Comparison of ENCODE assay signal across 1 fruit fly cellular context in genomic region chrX:7319053-7319702, dm6.
TF ChIP-seq lines count a peak whose summit lies in the region.

No protein-coding gene starts in this region.

TF ChIP-seq in whole organism, embryonic, 481 proteins besides CTCF, POLR2A, EP300 and RAD21 (continued from another document):
- TF ChIP-seq CkIIα-i1 (GFP tag; IDR thresholded peaks at IDR 0.05; lab: Robert Waterston, UW) (no peak), crol (GFP tag; IDR thresholded peaks at IDR 0.05; lab: Robert Waterston, UW) (no peak), CG9876 (GFP tag; optimal IDR thresholded peaks at IDR 0.05; lab: Kevin White, UChicago) (no peak), bsh (GFP tag; optimal IDR thresholded peaks at IDR 0.05; lab: Kevin White, UChicago) (peak; percentile 32 to 94), CG1647 (GFP tag; optimal IDR thresholded peaks at IDR 0.05; lab: Kevin White, UChicago) (no peak), Taf1 (GFP tag; IDR thresholded peaks at IDR 0.05; lab: Robert Waterston, UW) (no peak), lola (GFP tag; optimal IDR thresholded peaks at IDR 0.05; lab: Kevin White, UChicago) (peak in 1 of 3 experiments; percentile 96), chinmo (GFP tag; IDR thresholded peaks at IDR 0.05; lab: Robert Waterston, UW; ENCODE audit: partially characterized antibody) (no peak), Pdp1 (GFP tag; optimal IDR thresholded peaks at IDR 0.05; lab: Kevin White, UChicago) (peak; percentile 71 to 81), lilli (GFP tag; optimal IDR thresholded peaks at IDR 0.05; lab: Kevin White, UChicago) (peak; percentile 62), Hsf (GFP tag; optimal IDR thresholded peaks at IDR 0.05; lab: Kevin White, UChicago) (peak; percentile 77), Atf-2 (GFP tag; optimal IDR thresholded peaks at IDR 0.05; lab: Kevin White, UChicago) (peak; percentile 72), CG7271 (tag; optimal IDR thresholded peaks at IDR 0.05; lab: Kevin White, UChicago) (peak; percentile 52), ssp (GFP tag; IDR thresholded peaks at IDR 0.05; lab: Robert Waterston, UW) (peak; percentile 61), CG4328 (GFP tag; optimal IDR thresholded peaks at IDR 0.05; lab: Kevin White, UChicago) (no peak), CG9932 (GFP tag; IDR thresholded peaks at IDR 0.05; lab: Robert Waterston, UW) (no peak), btn (GFP tag; optimal IDR thresholded peaks at IDR 0.05; lab: Kevin White, UChicago) (peak; percentile 33), NfI (GFP tag; optimal IDR thresholded peaks at IDR 0.05; lab: Kevin White, UChicago) (peak; percentile 59), Ets97D (GFP tag; optimal IDR thresholded peaks at IDR 0.05; lab: Kevin White, UChicago) (no peak), Stat92E (GFP tag; optimal IDR thresholded peaks at IDR 0.05; lab: Kevin White, UChicago) (no peak), bbx (GFP tag; IDR thresholded peaks at IDR 0.05; lab: Robert Waterston, UW; ENCODE audit: partially characterized antibody) (no peak), sc (optimal IDR thresholded peaks at IDR 0.05; lab: Kevin White, UChicago) (no peak), sc (GFP tag; optimal IDR thresholded peaks at IDR 0.05; lab: Kevin White, UChicago) (peak; percentile 76), Ada2b (GFP tag; IDR thresholded peaks at IDR 0.05; lab: Robert Waterston, UW) (no peak), CG10543 (GFP tag; optimal IDR thresholded peaks at IDR 0.05; lab: Kevin White, UChicago) (no peak), CG4730 (GFP tag; IDR thresholded peaks at IDR 0.05; lab: Robert Waterston, UW) (no peak), CG12744 (GFP tag; optimal IDR thresholded peaks at IDR 0.05; lab: Kevin White, UChicago) (no peak), Doc3 (GFP tag; IDR thresholded peaks at IDR 0.05; lab: Robert Waterston, UW; ENCODE audit: partially characterized antibody) (no peak), pum (GFP tag; optimal IDR thresholded peaks at IDR 0.05; lab: Kevin White, UChicago) (peak; percentile 71), B-H1 (GFP tag; IDR thresholded peaks at IDR 0.05; lab: Robert Waterston, UW) (peak; percentile 32; the same call in 1 of the 3 replicates), CG4282 (GFP tag; optimal IDR thresholded peaks at IDR 0.05; lab: Kevin White, UChicago) (no peak)
